Fruit fly (Drosophila melanogaster) whole organism, embryonic: Measurements from ENCODE around the gene TfIIA-S.

ENCODE experiments used
- Ada2b ChIP-seq: fragments of 200-800 bp; sonication (Bioruptor generic); IDR thresholded peaks from 2 replicates; pipeline ENCODE4 v1.3.6; 2022; ENCODE audit warnings: missing biosample characterization, missing genetic modification characterization
- Adf1 ChIP-seq: fragments of 200-800 bp; sonication (Bioruptor generic); IDR thresholded peaks from 2 replicates; pipeline ENCODE4 v1.3.6; 2022; ENCODE audit warnings: missing biosample characterization, missing genetic modification characterization
- Atf6 ChIP-seq: fragments of 200-800 bp; sonication (Bioruptor generic); IDR thresholded peaks from 2 replicates; pipeline ENCODE4 v1.3.6; 2022; ENCODE audit warnings: missing biosample characterization, missing genetic modification characterization
- B-H1 ChIP-seq: fragments of 200-800 bp; sonication (Bioruptor generic); IDR thresholded peaks from 3 replicates; pipeline ENCODE4 v1.3.6; 2022; ENCODE audit warnings: missing biosample characterization, missing genetic modification characterization
- CG11560 ChIP-seq: fragments of 200-800 bp; sonication (Bioruptor generic); IDR thresholded peaks from 3 replicates; pipeline ENCODE4 v1.3.6; 2022; ENCODE audit warnings: missing biosample characterization, missing genetic modification characterization
- CG12659 ChIP-seq: fragments of 200-800 bp; sonication (Bioruptor generic); optimal IDR thresholded peaks from 3 replicates; lab custom pipeline; 2017; ENCODE audit warnings: mild to moderate bottlenecking, missing biosample characterization, missing genetic modification reagents, missing genetic modification characterization
- CG14860 ChIP-seq: fragments of 200-800 bp; sonication (Bioruptor generic); IDR thresholded peaks from 3 replicates; pipeline ENCODE4 v1.3.6; 2022; ENCODE audit warnings: missing biosample characterization, missing genetic modification characterization; ENCODE audit not compliant: partially characterized antibody
- CG15011 ChIP-seq: fragments of 200-800 bp; sonication (Bioruptor generic); optimal IDR thresholded peaks from 3 replicates; lab custom pipeline; 2018; ENCODE audit warnings: missing biosample characterization, mild to moderate bottlenecking, missing genetic modification characterization
- CG1529 ChIP-seq: fragments of 200-800 bp; sonication (Bioruptor generic); optimal IDR thresholded peaks from 3 replicates; lab custom pipeline; 2018; ENCODE audit warnings: missing biosample characterization, missing genetic modification characterization
- CG15479 ChIP-seq: fragments of 200-800 bp; sonication (Bioruptor generic); optimal IDR thresholded peaks from 3 replicates; lab custom pipeline; 2019; ENCODE audit warnings: missing biosample characterization, mild to moderate bottlenecking, missing genetic modification characterization, moderate library complexity
- CG16863 ChIP-seq: fragments of 200-800 bp; sonication (Bioruptor generic); optimal IDR thresholded peaks from 3 replicates; lab custom pipeline; 2016; ENCODE audit warnings: missing biosample characterization, missing genetic modification characterization
- CG17385 ChIP-seq: fragments of 200-800 bp; sonication (Bioruptor generic); optimal IDR thresholded peaks from 3 replicates; lab custom pipeline; 2018; ENCODE audit warnings: missing biosample characterization, mild to moderate bottlenecking, missing genetic modification characterization
- CG2116 ChIP-seq: fragments of 200-800 bp; sonication (Bioruptor generic); optimal IDR thresholded peaks from 3 replicates; lab custom pipeline; 2018; ENCODE audit warnings: missing biosample characterization, mild to moderate bottlenecking, missing genetic modification characterization
- CG30020 ChIP-seq: fragments of 200-800 bp; optimal IDR thresholded peaks from 2 replicates; lab custom pipeline; 2019; ENCODE audit warnings: missing biosample characterization, mild to moderate bottlenecking, missing genetic modification characterization, moderate library complexity
- CG32767 ChIP-seq: fragments of 200-800 bp; sonication (Bioruptor generic); IDR thresholded peaks from 2 replicates; pipeline ENCODE4 v1.3.6; 2022; ENCODE audit warnings: missing biosample characterization, missing genetic modification characterization
- CG34376 ChIP-seq: fragments of 200-800 bp; sonication (Bioruptor generic); optimal IDR thresholded peaks from 2 replicates; lab custom pipeline; 2018; ENCODE audit warnings: missing biosample characterization, mild to moderate bottlenecking, missing genetic modification characterization
- CG4617 ChIP-seq: fragments of 200-800 bp; sonication (Bioruptor generic); optimal IDR thresholded peaks from 3 replicates; lab custom pipeline; 2016; ENCODE audit warnings: missing biosample characterization, missing genetic modification characterization, borderline replicate concordance
- CG4707 ChIP-seq: fragments of 200-800 bp; sonication (Bioruptor generic); optimal IDR thresholded peaks from 2 replicates; lab custom pipeline; 2018; ENCODE audit warnings: missing biosample characterization, mild to moderate bottlenecking, missing genetic modification characterization, moderate library complexity
- CG5953 ChIP-seq: fragments of 200-800 bp; sonication (Bioruptor generic); IDR thresholded peaks from 2 replicates; pipeline ENCODE4 v1.3.6; 2022; ENCODE audit warnings: missing biosample characterization, missing genetic modification characterization
- CG6654 ChIP-seq: fragments of 200-800 bp; sonication (Bioruptor generic); optimal IDR thresholded peaks from 2 replicates; lab custom pipeline; 2017; ENCODE audit warnings: missing biosample characterization, mild to moderate bottlenecking, missing genetic modification characterization
- CG6689 ChIP-seq: fragments of 200-800 bp; sonication (Bioruptor generic); IDR thresholded peaks from 2 replicates; pipeline ENCODE4 v1.3.6; 2022; ENCODE audit warnings: missing biosample characterization, missing genetic modification characterization
- CG6813 ChIP-seq: fragments of 200-800 bp; sonication (Bioruptor generic); optimal IDR thresholded peaks from 2 replicates; lab custom pipeline; 2017; ENCODE audit warnings: missing biosample characterization, missing genetic modification characterization, mild to moderate bottlenecking, moderate library complexity, missing genetic modification reagents
- CG7786 ChIP-seq: fragments of 200-800 bp; sonication (Bioruptor generic); optimal IDR thresholded peaks from 2 replicates; lab custom pipeline; 2016; ENCODE audit warnings: missing biosample characterization, missing genetic modification characterization
- CG8089 ChIP-seq: fragments of 200-800 bp; sonication (Bioruptor generic); optimal IDR thresholded peaks from 3 replicates; lab custom pipeline; 2016; ENCODE audit warnings: missing biosample characterization, missing genetic modification characterization
- CG8290 ChIP-seq, 3 experiments: fragments of 200-800 bp; sonication (Bioruptor generic); optimal IDR thresholded peaks; 2 replicates each; lab custom pipeline; 2016 to 2019; ENCODE audit warnings: missing biosample characterization in 3 of 3, missing genetic modification characterization in 3 of 3, mild to moderate bottlenecking in 2 of 3, moderate library complexity in 1 of 3
- CHES-1-like ChIP-seq: fragments of 200-800 bp; sonication (Bioruptor generic); optimal IDR thresholded peaks from 2 replicates; lab custom pipeline; 2016; ENCODE audit warnings: missing biosample characterization, missing genetic modification characterization
- CkIIα-i1 ChIP-seq: fragments of 200-800 bp; sonication (Bioruptor generic); IDR thresholded peaks from 2 replicates; pipeline ENCODE4 v1.3.6; 2022; ENCODE audit warnings: missing biosample characterization, missing genetic modification characterization
- HmgZ ChIP-seq: fragments of 200-800 bp; sonication (Bioruptor generic); optimal IDR thresholded peaks from 2 replicates; lab custom pipeline; 2018; ENCODE audit warnings: missing biosample characterization, mild to moderate bottlenecking, missing genetic modification characterization
- Hr78 ChIP-seq, 2 experiments: fragments of 200-800 bp in 1 of 2; fragments of >200 bp in 1 of 2; sonication (Bioruptor generic) in 1 of 2; optimal IDR thresholded peaks; 2 replicates each; lab custom pipeline; 2017 to 2019; ENCODE audit warnings: missing biosample characterization in 2 of 2, missing genetic modification characterization in 2 of 2, mild to moderate bottlenecking in 1 of 2, moderate library complexity in 1 of 2
- Myb ChIP-seq: fragments of 200-800 bp; sonication (Bioruptor generic); optimal IDR thresholded peaks from 2 replicates; lab custom pipeline; 2016; ENCODE audit warnings: missing biosample characterization, missing genetic modification characterization
- Nf-YC ChIP-seq: fragments of 200-800 bp; optimal IDR thresholded peaks from 3 replicates; lab custom pipeline; 2019; ENCODE audit warnings: missing biosample characterization, mild to moderate bottlenecking, missing genetic modification characterization, moderate library complexity
- YL-1 ChIP-seq: fragments of 200-800 bp; sonication (Bioruptor generic); optimal IDR thresholded peaks from 3 replicates; lab custom pipeline; 2017; ENCODE audit warnings: missing biosample characterization, mild to moderate bottlenecking, missing genetic modification characterization
- az2 ChIP-seq: fragments of 200-800 bp; sonication (Bioruptor generic); optimal IDR thresholded peaks from 3 replicates; lab custom pipeline; 2016; ENCODE audit warnings: missing biosample characterization, missing genetic modification characterization
- crol ChIP-seq: fragments of 200-800 bp; sonication (Bioruptor generic); IDR thresholded peaks from 2 replicates; pipeline ENCODE4 v1.3.6; 2022; ENCODE audit warnings: missing biosample characterization, missing genetic modification characterization
- crp ChIP-seq, 2 experiments: fragments of 200-800 bp; sonication (Bioruptor generic); optimal IDR thresholded peaks; 2 replicates in 1 of 2; 3 replicates in 1 of 2; lab custom pipeline; 2017; ENCODE audit warnings: missing biosample characterization in 2 of 2, missing genetic modification characterization in 2 of 2, mild to moderate bottlenecking in 1 of 2, moderate library complexity in 1 of 2
- cwo ChIP-seq: fragments of 200-800 bp; sonication (Bioruptor generic); optimal IDR thresholded peaks from 3 replicates; lab custom pipeline; 2017; ENCODE audit warnings: missing biosample characterization, missing genetic modification characterization, mild to moderate bottlenecking, moderate library complexity, missing genetic modification reagents
- dmrt99B ChIP-seq: fragments of 200-800 bp; sonication (Bioruptor generic); optimal IDR thresholded peaks from 2 replicates; lab custom pipeline; 2018; ENCODE audit warnings: missing biosample characterization, mild to moderate bottlenecking, missing genetic modification characterization, moderate library complexity
- esg ChIP-seq: fragments of 200-800 bp; sonication (Bioruptor generic); conservative IDR thresholded peaks from 2 replicates; pipeline ENCODE4 v1.3.6; 2022; ENCODE audit warnings: missing biosample characterization, missing genetic modification characterization
- lilli ChIP-seq: fragments of 200-800 bp; sonication (Bioruptor generic); optimal IDR thresholded peaks from 3 replicates; lab custom pipeline; 2016; ENCODE audit warnings: missing biosample characterization, missing genetic modification characterization
- oc ChIP-seq: fragments of 200-800 bp; sonication (Bioruptor generic); optimal IDR thresholded peaks from 2 replicates; lab custom pipeline; 2018; ENCODE audit warnings: missing biosample characterization, mild to moderate bottlenecking, missing genetic modification characterization, moderate library complexity
- pnt ChIP-seq: fragments of 200-800 bp; sonication (Bioruptor generic); optimal IDR thresholded peaks from 3 replicates; lab custom pipeline; 2016; ENCODE audit warnings: missing biosample characterization, missing genetic modification characterization
- prd ChIP-seq, 3 experiments: fragments of >200 bp in 2 of 3; fragments of 200-800 bp in 1 of 3; sonication (Bioruptor generic) in 1 of 3; optimal IDR thresholded peaks in 2 of 3; IDR thresholded peaks in 1 of 3; 2 replicates in 2 of 3; 3 replicates in 1 of 3; pipeline versions ENCODE4 v1.3.6 to Lab custom; 2017 to 2022; ENCODE audit warnings: missing biosample characterization in 1 of 3, missing genetic modification characterization in 1 of 3
- schlank ChIP-seq: fragments of 200-800 bp; sonication (Bioruptor generic); optimal IDR thresholded peaks from 2 replicates; lab custom pipeline; 2018; ENCODE audit warnings: missing biosample characterization, mild to moderate bottlenecking, missing genetic modification characterization
- usp ChIP-seq: fragments of >200 bp; optimal IDR thresholded peaks from 2 replicates; lab custom pipeline; 2017; ENCODE audit warnings: missing biosample characterization, missing genetic modification characterization
- vvl ChIP-seq: fragments of 200-800 bp; sonication (Bioruptor generic); IDR thresholded peaks from 2 replicates; pipeline ENCODE4 v1.3.6; 2022; ENCODE audit warnings: missing biosample characterization, missing genetic modification characterization
- zfh2 ChIP-seq: fragments of 200-800 bp; sonication (Bioruptor generic); optimal IDR thresholded peaks from 2 replicates; lab custom pipeline; 2016; ENCODE audit warnings: missing biosample characterization, missing genetic modification characterization

TfIIA-S gene

dm6 chr3R:23933684-23934575 is 43.1 kb upstream of the TfIIA-S start, which contains the start of gene CG5854 (continued):
- peak; percentile 77 for TF ChIP-seq Ada2b (GFP tag; lab: Robert Waterston, UW)
- peak; percentile 70 for TF ChIP-seq esg
- peak; percentile 69 for TF ChIP-seq CG12659
- peak; percentile 50 for TF ChIP-seq CG15011 (GFP tag; lab: Kevin White, UChicago)
- peak; percentile 68 for TF ChIP-seq cwo
- peak; percentile 86 for TF ChIP-seq CG16863 (GFP tag; lab: Kevin White, UChicago)
- TF ChIP-seq Atf6 (GFP tag; lab: Robert Waterston, UW): peak; percentile 37; the same call in 1 of the 2 replicates
- peak; percentile 77 for TF ChIP-seq CG8089 (GFP tag; lab: Kevin White, UChicago)
- peak; percentile 73 for TF ChIP-seq CG6689 (GFP tag; lab: Robert Waterston, UW)
- TF ChIP-seq CG4707 (GFP tag; lab: Kevin White, UChicago): peak; percentile 75
- TF ChIP-seq az2 (GFP tag; lab: Kevin White, UChicago): peak; percentile 81
- no peak; the same call in 1 of the 2 replicates for TF ChIP-seq Adf1 (GFP tag; lab: Robert Waterston, UW)
- peak; percentile 21 for TF ChIP-seq CG2116 (GFP tag; lab: Kevin White, UChicago)
- peak; percentile 71 for TF ChIP-seq oc (tag; lab: Kevin White, UChicago)
- TF ChIP-seq schlank: peak; percentile 42
- TF ChIP-seq CG15479 (GFP tag; lab: Kevin White, UChicago): peak; percentile 24
- TF ChIP-seq CG6654 (GFP tag; lab: Kevin White, UChicago): peak; percentile 69
- TF ChIP-seq Myb: peak; percentile 33
- peak; percentile 17 for TF ChIP-seq zfh2 (GFP tag; lab: Kevin White, UChicago)
- peak; percentile 52 for TF ChIP-seq HmgZ (tag; lab: Kevin White, UChicago)
- peak; percentile 65 for TF ChIP-seq YL-1 (GFP tag; lab: Kevin White, UChicago)
- TF ChIP-seq CG11560 (tag; lab: Robert Waterston, UW): 0 out of 3 replicates have a peak, but pooled peaks have one; percentile 8
- peak; percentile 64 for TF ChIP-seq CG34376 (GFP tag; lab: Kevin White, UChicago)
- no peak for TF ChIP-seq CG14860
- peak; percentile 73 for TF ChIP-seq dmrt99B (tag; lab: Kevin White, UChicago)
- peak; percentile 6 for TF ChIP-seq CG4617 (GFP tag; lab: Kevin White, UChicago)
- TF ChIP-seq prd (optimal IDR thresholded peaks at IDR 0.05; lab: Kevin White, UChicago): no peak
- TF ChIP-seq prd (GFP tag; IDR thresholded peaks at IDR 0.05; lab: Robert Waterston, UW): peak; percentile 74
- 0 out of 2 replicates have a peak, but pooled peaks have one; percentile 42 for TF ChIP-seq CG32767
- peak; percentile 48 for TF ChIP-seq pnt (GFP tag; lab: Kevin White, UChicago)
- peak; percentile 4 for TF ChIP-seq Nf-YC (tag; lab: Kevin White, UChicago)
- peak; percentile 71 for TF ChIP-seq CG7786
- peak; percentile 77 for TF ChIP-seq CG1529 (GFP tag; lab: Kevin White, UChicago)
- TF ChIP-seq CkIIα-i1: no peak
- TF ChIP-seq B-H1 (GFP tag; lab: Robert Waterston, UW): peak; percentile 45; the same call in 2 of the 3 replicates
- no peak for TF ChIP-seq usp (GFP tag; lab: Kevin White, UChicago)
- TF ChIP-seq CG17385 (GFP tag; lab: Kevin White, UChicago): peak; percentile 89
- peak; percentile 64 for TF ChIP-seq CHES-1-like
- TF ChIP-seq CG6813: peak; percentile 75
- peak; percentile 77 for TF ChIP-seq lilli (GFP tag; lab: Kevin White, UChicago)
- TF ChIP-seq crp (GFP tag; optimal IDR thresholded peaks at IDR 0.05; lab: Kevin White, UChicago): no peak
- 0 out of 2 replicates have a peak, but pooled peaks have one; percentile 48 for TF ChIP-seq CG5953 (GFP tag; lab: Robert Waterston, UW)
- TF ChIP-seq CG8290 (GFP tag; optimal IDR thresholded peaks at IDR 0.05; lab: Kevin White, UChicago): no peak
- peak in 1 of 2 experiments; percentile 90 for TF ChIP-seq CG8290 (tag; optimal IDR thresholded peaks at IDR 0.05; lab: Kevin White, UChicago)
- TF ChIP-seq vvl (GFP tag; lab: Robert Waterston, UW): peak; percentile 88
- peak; percentile 78 for TF ChIP-seq crol (GFP tag; lab: Robert Waterston, UW)
- TF ChIP-seq CG30020 (tag; lab: Kevin White, UChicago): peak; percentile 5
- TF ChIP-seq Hr78 (GFP tag; optimal IDR thresholded peaks at IDR 0.05; lab: Kevin White, UChicago): peak in 1 of 2 experiments; percentile 18
